Worm (Caenorhabditis elegans): Measurements from ENCODE around the gene pmpl-1.

- TF ChIP-seq lin-40 (tag; optimal IDR thresholded peaks at IDR 0.05) (no peak), B0019.2 (GFP tag; conservative IDR thresholded peaks at IDR 0.05) (no peak), let-607 (tag; optimal IDR thresholded peaks at IDR 0.05) (no peak), unc-62 (GFP tag; optimal IDR thresholded peaks at IDR 0.05) (no peak), pha-4 (tag; optimal IDR thresholded peaks at IDR 0.05) (no peak), dpff-1 (tag; optimal IDR thresholded peaks at IDR 0.05) (no peak), ama-1 (optimal IDR thresholded peaks at IDR 0.05) (no peak), ama-1 (GFP tag; optimal IDR thresholded peaks at IDR 0.05) (no peak), lin-26 (GFP tag; IDR thresholded peaks at IDR 0.05) (no peak), B0336.3 (GFP tag; IDR thresholded peaks at IDR 0.05) (no peak), gei-17 (GFP tag; optimal IDR thresholded peaks at IDR 0.05) (no peak), dpl-1 (GFP tag; optimal IDR thresholded peaks at IDR 0.05) (no peak), egrh-3 (GFP tag; IDR thresholded peaks at IDR 0.05) (no peak), atf-7 (tag; optimal IDR thresholded peaks at IDR 0.05) (no peak), nhr-27 (tag; optimal IDR thresholded peaks at IDR 0.05) (no peak)
Measured at ce11 chrX:3759820-3760219, 28.0 kb upstream of the pmpl-1 start.

Data from whole organism, young adult.